Fruit fly (Drosophila melanogaster): ENCODE measurements around the gene HIP.

dm6 chrX:3775822-3776668, 22.9 kb upstream of the HIP start:
- peak; percentile 93 for TF ChIP-seq CG6808 (GFP tag; optimal IDR thresholded peaks at IDR 0.05)
- peak; percentile 84 for TF ChIP-seq svp (GFP tag)
- peak; percentile 88 for TF ChIP-seq CG16779 (tag; optimal IDR thresholded peaks at IDR 0.05)
- peak; percentile 48 for TF ChIP-seq Blimp-1 (GFP tag; optimal IDR thresholded peaks at IDR 0.05)
- peak; percentile 80 for TF ChIP-seq CG10669 (GFP tag; optimal IDR thresholded peaks at IDR 0.05)
- TF ChIP-seq Sox14 (GFP tag; optimal IDR thresholded peaks at IDR 0.05), result peak; percentile 71
- TF ChIP-seq CG1621 (tag; optimal IDR thresholded peaks at IDR 0.05), result peak; percentile 82
- peak; percentile 68 for TF ChIP-seq Sox102F (GFP tag; optimal IDR thresholded peaks at IDR 0.05)
- TF ChIP-seq Ets21C (GFP tag; optimal IDR thresholded peaks at IDR 0.05), result no peak
